Worm (Caenorhabditis elegans): Measurements from ENCODE around the gene hpo-18.

hpo-18 gene

DNA sequence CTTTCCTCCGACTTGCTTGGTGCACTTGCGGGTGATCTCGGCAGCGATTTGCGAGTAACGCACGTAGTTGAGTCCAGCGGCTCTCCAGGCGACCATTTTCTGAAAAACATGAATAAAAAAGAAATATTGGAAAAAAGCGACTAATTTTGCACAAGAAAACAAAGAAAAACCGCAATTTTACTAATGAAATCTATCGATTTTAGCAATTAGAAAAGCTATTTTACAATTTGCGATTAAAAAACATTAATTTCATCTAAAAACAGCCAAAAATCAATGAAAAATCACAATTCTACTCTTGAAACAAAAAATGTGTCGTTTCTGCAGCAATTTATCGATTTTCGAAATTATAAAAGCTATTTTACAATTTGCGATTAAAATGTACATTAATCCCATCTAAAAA is at the start of gene hpo-18:
Gene hpo-18 (minus strand): TSS at position 101 of the 400 bp plus-strand sequence.
- TF ChIP-seq daf-12 (tag; optimal IDR thresholded peaks at IDR 0.05) (no peak), elt-3 (tag; optimal IDR thresholded peaks at IDR 0.05) (no peak), nhr-25 (tag; optimal IDR thresholded peaks at IDR 0.05) (no peak), skn-1 (tag; optimal IDR thresholded peaks at IDR 0.05) (no peak), nhr-23 (tag; optimal IDR thresholded peaks at IDR 0.05) (no peak), nhr-77 (tag; optimal IDR thresholded peaks at IDR 0.05) (no peak), jun-1 (tag; optimal IDR thresholded peaks at IDR 0.05) (no peak)

DNA sequence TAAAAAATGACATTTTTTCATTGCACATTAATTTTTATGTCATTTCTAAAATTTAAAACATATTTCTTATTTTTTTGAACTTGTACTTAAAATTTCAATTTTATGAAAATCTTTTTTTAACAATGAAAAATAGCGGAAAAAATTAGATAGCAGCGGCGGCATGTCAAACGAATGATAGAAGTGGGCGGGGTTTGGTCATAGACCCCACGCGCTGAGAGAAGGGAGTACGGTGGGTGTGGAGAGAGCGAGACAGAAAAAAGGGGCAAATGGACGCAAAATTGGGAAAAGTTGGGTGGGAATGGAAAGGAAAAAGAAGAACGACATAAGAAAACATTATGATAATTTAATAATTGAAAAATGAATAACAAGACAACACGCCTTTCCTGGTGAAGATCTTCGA is 41.7 kb upstream of the hpo-18 start:
- TF ChIP-seq R02D3.7 (tag; optimal IDR thresholded peaks at IDR 0.05) (no peak), nfya-1 (tag; optimal IDR thresholded peaks at IDR 0.05; ENCODE audit: insufficient read depth) (peak; percentile 93)

ce11 chrV:4387402-4387801 is 41.2 kb upstream of the hpo-18 start, which contains the start of gene F13A2.9:
TSS of gene F13A2.9 (minus strand) at chrV:4387502.
- TF ChIP-seq fkh-2 (tag; optimal IDR thresholded peaks at IDR 0.05) (no peak), snpc-4 (tag; optimal IDR thresholded peaks at IDR 0.05) (no peak), lin-15B (tag; optimal IDR thresholded peaks at IDR 0.05) (no peak), sea-2 (GFP tag; optimal IDR thresholded peaks at IDR 0.05) (no peak), pqm-1 (tag; optimal IDR thresholded peaks at IDR 0.05) (no peak), R02D3.7 (tag; optimal IDR thresholded peaks at IDR 0.05) (no peak), eor-1 (tag; optimal IDR thresholded peaks at IDR 0.05) (no peak), nhr-77 (tag; optimal IDR thresholded peaks at IDR 0.05) (no peak), aly-2 (tag; optimal IDR thresholded peaks at IDR 0.05) (no peak), nhr-12 (tag; optimal IDR thresholded peaks at IDR 0.05) (no peak), fkh-10 (GFP tag; optimal IDR thresholded peaks at IDR 0.05) (no peak), ceh-82 (tag; optimal IDR thresholded peaks at IDR 0.05) (no peak), unc-39 (tag; optimal IDR thresholded peaks at IDR 0.05) (no peak), mml-1 (tag; optimal IDR thresholded peaks at IDR 0.05) (no peak), skn-1 (tag; optimal IDR thresholded peaks at IDR 0.05) (no peak), ceh-28 (tag; optimal IDR thresholded peaks at IDR 0.05) (no peak)

DNA sequence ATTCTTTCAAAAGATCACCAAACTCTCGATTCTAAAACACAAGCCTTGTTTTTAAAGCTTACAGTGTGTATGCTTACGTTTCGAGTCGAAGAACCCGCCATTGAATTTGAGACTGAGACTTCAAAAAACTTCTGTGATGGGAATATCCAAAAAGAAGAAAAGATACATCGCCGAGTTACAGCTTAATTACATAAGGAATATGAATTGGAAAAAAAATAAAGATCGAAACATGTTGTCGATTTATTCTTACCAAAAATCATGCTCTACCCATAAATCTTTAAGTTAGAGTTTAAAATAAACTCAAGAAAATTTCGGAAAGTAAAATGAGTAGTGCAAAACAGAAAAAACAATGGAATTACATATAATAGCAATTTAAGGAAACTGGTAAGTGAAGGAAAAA is 39.9 kb upstream of the hpo-18 start, which contains the start of gene F13A2.10:
Gene F13A2.10 (minus strand): TSS at position 101 of the 400 bp plus-strand sequence.
- TF ChIP-seq ztf-11 (tag; optimal IDR thresholded peaks at IDR 0.05) (no peak), nhr-25 (tag; optimal IDR thresholded peaks at IDR 0.05) (no peak), pha-4 (tag; optimal IDR thresholded peaks at IDR 0.05) (no peak), mml-1 (tag; optimal IDR thresholded peaks at IDR 0.05) (no peak), egl-27 (tag; optimal IDR thresholded peaks at IDR 0.05) (no peak), elt-3 (tag; optimal IDR thresholded peaks at IDR 0.05) (no peak), ztf-4 (tag; optimal IDR thresholded peaks at IDR 0.05) (no peak)

DNA sequence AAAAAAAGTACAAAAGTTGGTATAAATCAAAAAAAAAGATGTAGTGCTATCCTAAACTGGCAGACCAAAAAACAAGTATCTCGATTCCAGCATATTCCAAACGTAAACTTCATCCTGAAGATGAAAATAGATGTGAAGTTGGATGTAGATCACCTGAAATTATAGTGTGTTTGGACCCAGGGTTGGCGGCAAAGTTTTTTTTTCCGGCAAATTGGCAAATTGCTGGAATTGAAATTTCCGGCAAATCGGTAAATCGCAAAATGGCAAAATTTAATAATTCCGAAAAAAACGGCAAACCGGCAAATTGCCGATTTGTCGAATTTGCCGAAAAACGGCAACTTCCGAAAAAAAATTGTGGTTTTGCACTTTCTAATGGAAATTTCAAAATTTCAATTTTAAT is 38.3 kb upstream of the hpo-18 start, which contains the start of gene F13A2.2:
Gene F13A2.2 (minus strand): TSS at position 101 of the 400 bp plus-strand sequence.
- TF ChIP-seq nhr-237 (tag; optimal IDR thresholded peaks at IDR 0.05) (no peak), nhr-12 (tag; optimal IDR thresholded peaks at IDR 0.05) (no peak), zag-1 (tag; optimal IDR thresholded peaks at IDR 0.05) (no peak), nhr-23 (tag; optimal IDR thresholded peaks at IDR 0.05) (no peak), mml-1 (tag; optimal IDR thresholded peaks at IDR 0.05) (no peak), elt-2 (tag; optimal IDR thresholded peaks at IDR 0.05) (no peak), tbx-2 (tag; optimal IDR thresholded peaks at IDR 0.05) (no peak), lin-39 (tag; optimal IDR thresholded peaks at IDR 0.05) (no peak), elt-1 (tag; optimal IDR thresholded peaks at IDR 0.05) (no peak), ceh-28 (tag; optimal IDR thresholded peaks at IDR 0.05) (no peak), egl-27 (tag; optimal IDR thresholded peaks at IDR 0.05) (no peak), fkh-2 (tag; optimal IDR thresholded peaks at IDR 0.05) (no peak), nhr-25 (tag; optimal IDR thresholded peaks at IDR 0.05) (no peak), ceh-9 (tag; optimal IDR thresholded peaks at IDR 0.05) (no peak), mdl-1 (tag; optimal IDR thresholded peaks at IDR 0.05) (no peak), ama-1 (optimal IDR thresholded peaks at IDR 0.05) (no peak), egl-5 (tag; optimal IDR thresholded peaks at IDR 0.05) (no peak), unc-39 (tag; optimal IDR thresholded peaks at IDR 0.05) (no peak)
